Fruit fly (Drosophila melanogaster) whole organism: ENCODE measurements around the gene AdoR.

ENCODE experiments used
- pan ChIP-seq: fragments of >200 bp; optimal IDR thresholded peaks from 2 replicates; lab custom pipeline; 2017
- psq ChIP-seq: fragments of >200 bp; optimal IDR thresholded peaks from 2 replicates; lab custom pipeline; 2017
- usp ChIP-seq: fragments of >200 bp; optimal IDR thresholded peaks from 2 replicates; lab custom pipeline; 2017; ENCODE audit warnings: missing biosample characterization, missing genetic modification characterization, mixed read lengths

dm6 chr3R:30105808-30106207, 43.6 kb downstream of the AdoR start:
- TF ChIP-seq usp (GFP tag; lab: Kevin White, UChicago), result no peak
- no peak for TF ChIP-seq pan
- no peak for TF ChIP-seq psq (lab: Kevin White, UChicago)
